Fruit fly (Drosophila melanogaster): ENCODE measurements around the gene CG43317.

CG43317 gene

dm6 chr3R:15803502-15804461 is 30.4 kb downstream of the CG43317 start, which contains the start of gene alpha-Man-IIb (continued):
- TF ChIP-seq CG10462 (GFP tag; optimal IDR thresholded peaks at IDR 0.05) (no peak), Doc3 (GFP tag; IDR thresholded peaks at IDR 0.05; ENCODE audit: partially characterized antibody) (peak; percentile 92), Mad (GFP tag; optimal IDR thresholded peaks at IDR 0.05) (no peak), Dip2 (GFP tag; IDR thresholded peaks at IDR 0.05) (no peak), CG7963 (GFP tag; IDR thresholded peaks at IDR 0.05; ENCODE audit: partially characterized antibody) (peak; percentile 65; the same call in 2 of the 3 replicates), gcm2 (GFP tag; optimal IDR thresholded peaks at IDR 0.05) (no peak), phol (tag; optimal IDR thresholded peaks at IDR 0.05) (peak; percentile 44), scrt (GFP tag; optimal IDR thresholded peaks at IDR 0.05) (no peak), zf30C (GFP tag; optimal IDR thresholded peaks at IDR 0.05) (no peak), gsb-n (tag; optimal IDR thresholded peaks at IDR 0.05) (peak; percentile 55), Oaz (GFP tag; IDR thresholded peaks at IDR 0.05) (no peak), sima (GFP tag; optimal IDR thresholded peaks at IDR 0.05) (no peak), CG15073 (GFP tag; optimal IDR thresholded peaks at IDR 0.05) (no peak), bigmax (GFP tag; optimal IDR thresholded peaks at IDR 0.05) (peak; percentile 28), tna (GFP tag; IDR thresholded peaks at IDR 0.05; ENCODE audit: partially characterized antibody) (peak; percentile 66), CG17361 (GFP tag; IDR thresholded peaks at IDR 0.05) (peak; percentile 43; the same call in 2 of the 3 replicates), CG5953 (GFP tag; IDR thresholded peaks at IDR 0.05) (no peak), nom (GFP tag; optimal IDR thresholded peaks at IDR 0.05) (peak; percentile 17), CG9437 (GFP tag; optimal IDR thresholded peaks at IDR 0.05) (no peak), CG12659 (GFP tag; optimal IDR thresholded peaks at IDR 0.05) (peak; percentile 77), CG14860 (GFP tag; IDR thresholded peaks at IDR 0.05; ENCODE audit: partially characterized antibody) (peak; percentile 62; the same call in 2 of the 3 replicates), CG12104 (GFP tag; optimal IDR thresholded peaks at IDR 0.05) (no peak), CG6791 (GFP tag; IDR thresholded peaks at IDR 0.05; ENCODE audit: partially characterized antibody) (peak; percentile 50; the same call in 1 of the 3 replicates), mirr (GFP tag; optimal IDR thresholded peaks at IDR 0.05) (peak; percentile 9), Elba2 (GFP tag; optimal IDR thresholded peaks at IDR 0.05) (no peak), fu2 (GFP tag; optimal IDR thresholded peaks at IDR 0.05) (no peak), CTCF (GFP tag; optimal IDR thresholded peaks at IDR 0.05) (peak; percentile 96), Stat92E (GFP tag; optimal IDR thresholded peaks at IDR 0.05) (no peak), Abd-B (GFP tag; optimal IDR thresholded peaks at IDR 0.05) (peak; percentile 71), CG11247 (GFP tag; IDR thresholded peaks at IDR 0.05) (0 out of 2 replicates have a peak, but pooled peaks have one; percentile 14), CG6765 (GFP tag; optimal IDR thresholded peaks at IDR 0.05) (peak; percentile 31), PHDP (tag; optimal IDR thresholded peaks at IDR 0.05) (no peak), rib (GFP tag; IDR thresholded peaks at IDR 0.05) (no peak), CG15696 (tag; optimal IDR thresholded peaks at IDR 0.05) (no peak), Atf-2 (GFP tag; optimal IDR thresholded peaks at IDR 0.05) (no peak), CG32767 (GFP tag; IDR thresholded peaks at IDR 0.05) (0 out of 2 replicates have a peak, but pooled peaks have one; percentile 12), bowl (GFP tag; IDR thresholded peaks at IDR 0.05) (no peak), CG32532 (GFP tag; IDR thresholded peaks at IDR 0.05) (peak; percentile 45; the same call in 1 of the 2 replicates), NC2α (GFP tag; optimal IDR thresholded peaks at IDR 0.05) (no peak), nerfin-2 (GFP tag; IDR thresholded peaks at IDR 0.05; ENCODE audit: partially characterized antibody) (peak; percentile 69), pb (GFP tag; optimal IDR thresholded peaks at IDR 0.05) (no peak), pzg (GFP tag; optimal IDR thresholded peaks at IDR 0.05) (peak; percentile 75), CG42726 (GFP tag; IDR thresholded peaks at IDR 0.05; ENCODE audit: partially characterized antibody) (peak; percentile 62; the same call in 1 of the 2 replicates), CG3281 (GFP tag; optimal IDR thresholded peaks at IDR 0.05) (peak; percentile 1), fd3F (GFP tag; optimal IDR thresholded peaks at IDR 0.05) (no peak), Rfx (GFP tag; IDR thresholded peaks at IDR 0.05) (peak; percentile 54), CG7786 (GFP tag; optimal IDR thresholded peaks at IDR 0.05) (no peak), CG1024 (GFP tag; IDR thresholded peaks at IDR 0.05) (peak; percentile 48)

Data from whole organism, embryonic.